Fruit fly (Drosophila melanogaster): ENCODE data around the gene CG7131.

The CG7131 gene

dm6 chr3R:18288677-18289076, at the start of gene CG7131:
Gene CG7131, minus strand, starts transcription at chr3R:18288777.
- no peak for TF ChIP-seq CG17801 (GFP tag; optimal IDR thresholded peaks at IDR 0.05; ENCODE audit: partially characterized antibody)

dm6 chr3R:18328842-18329241, 40.3 kb upstream of the CG7131 start, which contains the start of gene naz:
Gene naz, minus strand, starts transcription at chr3R:18328942.
- TF ChIP-seq CG17801 (GFP tag; optimal IDR thresholded peaks at IDR 0.05; ENCODE audit: partially characterized antibody), result no peak

- TF ChIP-seq CG17801 (GFP tag; optimal IDR thresholded peaks at IDR 0.05; ENCODE audit: partially characterized antibody), result no peak
Observed at dm6 chr3R:18314824-18315690, 26.5 kb upstream of the CG7131 start.

- TF ChIP-seq CG17801 (GFP tag; optimal IDR thresholded peaks at IDR 0.05; ENCODE audit: partially characterized antibody), result no peak
Observed at dm6 chr3R:18314320-18314719, 25.7 kb upstream of the CG7131 start, which contains the start of gene PKD. Gene PKD, minus strand, starts transcription at chr3R:18314407.

dm6 chr3R:18312761-18313160, 24.2 kb upstream of the CG7131 start:
- no peak for TF ChIP-seq CG17801 (GFP tag; optimal IDR thresholded peaks at IDR 0.05; ENCODE audit: partially characterized antibody)

dm6 chr3R:18311368-18311919, 22.9 kb upstream of the CG7131 start:
- TF ChIP-seq CG17801 (GFP tag; optimal IDR thresholded peaks at IDR 0.05; ENCODE audit: partially characterized antibody), result no peak

- no peak for TF ChIP-seq CG17801 (GFP tag; optimal IDR thresholded peaks at IDR 0.05; ENCODE audit: partially characterized antibody)
Observed at dm6 chr3R:18310766-18311367, 22.3 kb upstream of the CG7131 start.

dm6 chr3R:18309910-18310309, 21.3 kb upstream of the CG7131 start:
- TF ChIP-seq CG17801 (GFP tag; optimal IDR thresholded peaks at IDR 0.05; ENCODE audit: partially characterized antibody), result no peak

dm6 chr3R:18302749-18303148, 14.2 kb upstream of the CG7131 start, which contains the start of gene CG7126:
Gene CG7126, minus strand, starts transcription at chr3R:18302849.
- TF ChIP-seq CG17801 (GFP tag; optimal IDR thresholded peaks at IDR 0.05; ENCODE audit: partially characterized antibody), result no peak

dm6 chr3R:18301569-18301968, 13.0 kb upstream of the CG7131 start, which contains the start of gene Polr1E:
Gene Polr1E, minus strand, starts transcription at chr3R:18301728.
- no peak for TF ChIP-seq CG17801 (GFP tag; optimal IDR thresholded peaks at IDR 0.05; ENCODE audit: partially characterized antibody)

dm6 chr3R:18298900-18299321, 10.3 kb upstream of the CG7131 start, which contains the start of gene Dlc90F:
Gene Dlc90F, plus strand, starts transcription at chr3R:18299229.
- TF ChIP-seq CG17801 (GFP tag; optimal IDR thresholded peaks at IDR 0.05; ENCODE audit: partially characterized antibody), result no peak

- TF ChIP-seq CG17801 (GFP tag; optimal IDR thresholded peaks at IDR 0.05; ENCODE audit: partially characterized antibody), result no peak
Observed at dm6 chr3R:18298298-18298899, 9.8 kb upstream of the CG7131 start.

dm6 chr3R:18297444-18298297, 9.1 kb upstream of the CG7131 start:
- TF ChIP-seq CG17801 (GFP tag; optimal IDR thresholded peaks at IDR 0.05; ENCODE audit: partially characterized antibody), result no peak

- no peak for TF ChIP-seq CG17801 (GFP tag; optimal IDR thresholded peaks at IDR 0.05; ENCODE audit: partially characterized antibody)
Observed at dm6 chr3R:18296737-18297136, 8.2 kb upstream of the CG7131 start.

All from ovary, adult (tissue).